Fruit fly (Drosophila melanogaster) Kc167 (cell line): Measurements from ENCODE around the gene vri.

Source experiments
- Myc ChIP-seq: fragments of >200 bp; optimal IDR thresholded peaks from 2 replicates; lab custom pipeline; 2017; ENCODE audit warnings: missing external identifiers
- psq ChIP-seq: fragments of >200 bp; optimal IDR thresholded peaks from 2 replicates; lab custom pipeline; 2017; ENCODE audit warnings: missing external identifiers
- ttk ChIP-seq: sonication (Bioruptor generic); optimal IDR thresholded peaks from 2 replicates; lab custom pipeline; 2017; ENCODE audit warnings: missing external identifiers

DNA sequence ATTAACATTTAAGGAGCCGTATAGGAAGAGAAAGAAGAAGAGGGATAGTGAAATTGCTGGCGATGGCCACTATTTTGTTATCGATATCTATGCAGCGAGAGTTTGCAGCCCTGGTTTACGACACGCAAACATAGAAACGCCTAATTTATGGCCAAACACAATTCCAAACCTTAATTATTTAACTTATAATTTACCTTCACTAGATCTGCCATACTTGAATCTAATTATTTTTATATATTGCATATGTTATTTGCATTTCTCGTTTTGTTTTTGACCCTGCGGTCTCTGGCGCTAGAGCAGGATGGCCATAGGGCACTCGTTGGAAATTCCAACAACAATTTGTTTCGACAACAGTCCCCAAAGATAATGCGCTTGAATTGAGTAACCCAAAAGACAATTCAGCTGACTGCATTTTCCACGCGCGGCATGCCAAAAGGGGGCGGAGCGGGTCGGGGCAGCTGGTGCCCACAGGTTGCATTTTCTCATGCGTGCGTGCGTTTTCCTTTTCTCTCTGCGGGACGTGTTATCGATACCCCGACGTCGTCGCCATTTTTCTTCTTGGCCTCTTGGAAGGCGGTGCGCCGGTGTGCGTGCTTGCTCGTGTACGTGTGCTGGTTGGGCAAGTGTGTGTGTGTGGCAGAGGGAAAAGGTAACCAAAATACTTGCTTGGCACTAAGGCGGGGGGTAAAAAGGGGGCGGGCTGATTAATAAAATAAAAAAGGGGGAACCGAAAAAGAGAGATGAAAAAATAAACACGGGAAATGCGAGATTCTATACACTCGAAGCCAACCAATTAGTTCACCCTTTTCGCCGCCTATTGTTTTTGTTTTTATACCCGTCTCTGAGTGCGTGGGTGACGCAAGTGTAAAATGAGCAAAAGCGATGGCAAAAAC lies 36.5 kb downstream of the vri start:
- TF ChIP-seq ttk (lab: Kevin White, UChicago) (no peak), Myc (lab: Kevin White, UChicago) (no peak), psq (lab: Kevin White, UChicago) (no peak)
